Worm (Caenorhabditis elegans): Measurements from ENCODE around the gene akt-2.

DNA sequence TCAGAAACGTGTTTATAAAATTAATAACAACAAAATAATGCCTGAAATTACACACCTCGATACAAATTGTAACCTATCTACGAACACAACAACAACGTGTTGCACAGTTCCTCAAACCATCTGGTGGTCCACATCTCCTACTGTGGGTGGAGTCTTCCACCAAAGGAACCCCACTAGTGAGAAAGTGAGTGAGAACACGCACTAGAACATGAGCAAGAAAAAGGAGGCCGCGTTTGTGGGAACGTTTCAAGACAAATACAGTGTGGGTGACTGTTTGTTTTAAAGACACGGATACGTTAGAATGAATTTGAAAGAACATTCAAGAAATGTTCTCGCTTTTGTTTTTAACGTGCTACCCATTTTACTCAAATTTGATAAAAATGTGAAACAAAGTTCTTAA is 39.0 kb downstream of the akt-2 start, which contains the start of gene ceh-36:
- TF ChIP-seq nhr-25 (tag; optimal IDR thresholded peaks at IDR 0.05) (no peak), lsy-12 (tag; optimal IDR thresholded peaks at IDR 0.05) (no peak), nhr-11 (tag; optimal IDR thresholded peaks at IDR 0.05) (no peak), fos-1 (tag; optimal IDR thresholded peaks at IDR 0.05) (no peak), fkh-10 (GFP tag; optimal IDR thresholded peaks at IDR 0.05) (no peak), nhr-237 (tag; optimal IDR thresholded peaks at IDR 0.05) (no peak), ceh-28 (tag; optimal IDR thresholded peaks at IDR 0.05) (no peak)

Data from whole organism, L3 larva.